Fruit fly (Drosophila melanogaster): ENCODE results near the gene ca.

DNA sequence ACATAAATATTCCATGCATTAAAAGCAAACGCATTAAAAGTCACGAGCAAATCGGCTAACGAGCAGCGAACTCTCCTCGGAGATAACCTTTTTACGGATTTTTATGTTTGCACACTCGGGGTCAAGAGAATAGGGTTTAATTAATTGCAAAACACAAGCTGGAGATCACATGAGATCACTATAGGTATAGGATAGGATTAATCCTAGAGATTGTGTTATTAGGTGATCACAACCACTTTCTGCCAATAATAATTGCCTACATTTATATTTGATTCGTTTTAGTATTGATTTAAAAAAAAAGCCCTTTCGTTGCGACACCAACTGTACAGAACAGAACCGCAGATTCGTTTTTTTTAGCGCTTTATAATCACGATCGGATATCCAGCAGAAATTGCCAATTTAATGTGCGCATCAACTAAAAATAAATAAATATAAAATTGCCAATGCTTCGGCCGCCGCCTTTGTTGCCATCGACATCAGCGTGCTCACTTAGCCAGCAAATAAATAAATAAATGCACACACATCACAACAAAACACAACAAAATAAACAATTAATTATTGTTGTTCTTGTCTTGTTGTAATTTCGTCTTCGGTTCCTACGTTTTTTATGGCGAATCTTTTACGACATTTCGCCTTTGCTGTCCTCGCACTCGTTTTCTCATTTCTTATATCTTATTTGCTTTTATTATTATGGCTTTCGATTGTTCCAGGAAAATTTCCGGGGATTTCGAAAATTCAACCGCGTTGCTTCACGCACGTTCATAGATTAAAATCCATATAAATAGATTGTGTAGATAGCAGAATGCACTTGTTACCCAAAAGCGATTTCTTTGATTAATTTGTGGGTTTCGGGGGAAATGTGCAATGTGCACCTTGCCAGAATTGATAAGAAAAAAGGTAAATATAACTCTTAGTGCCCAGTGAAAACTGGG, 30.6 kb upstream of the ca start:
- peak; percentile 35 for TF ChIP-seq CG8478 (optimal IDR thresholded peaks at IDR 0.05)
- no peak for TF ChIP-seq CTCF (optimal IDR thresholded peaks at IDR 0.05)

All from S2 (cell line).